Worm (Caenorhabditis elegans): Measurements from ENCODE around the gene F11D5.1.

The F11D5.1 gene

DNA sequence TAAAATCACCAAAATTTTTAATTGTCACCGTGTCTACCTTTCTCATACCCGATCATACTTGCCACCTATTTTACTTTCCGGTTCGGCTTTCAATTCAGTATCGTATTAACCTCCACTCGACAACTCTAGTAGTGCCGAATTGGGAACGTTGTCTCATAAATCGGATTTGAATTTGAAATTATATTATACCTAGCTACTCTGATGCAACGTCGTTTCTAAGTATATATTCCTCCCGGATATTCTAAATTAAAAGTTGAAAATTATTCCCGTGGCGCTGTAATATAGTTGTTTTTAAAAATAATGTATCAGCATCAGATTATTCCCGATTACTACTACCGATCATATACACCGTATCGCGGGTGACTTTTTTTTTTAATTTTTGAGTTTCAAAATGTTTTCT, 35.7 kb downstream of the F11D5.1 start, which contains the start of gene ZK563.2:
TSS of gene ZK563.2 (plus strand) at position 301 of the 400 bp plus-strand sequence.
- no peak for TF ChIP-seq elt-2 (tag; optimal IDR thresholded peaks at IDR 0.05)
- TF ChIP-seq snpc-4 (tag; optimal IDR thresholded peaks at IDR 0.05): no peak
- no peak for TF ChIP-seq nhr-77 (tag; optimal IDR thresholded peaks at IDR 0.05)
- no peak for TF ChIP-seq nhr-43 (tag; optimal IDR thresholded peaks at IDR 0.05; ENCODE audit: poor library complexity, severe bottlenecking)
- no peak for TF ChIP-seq nhr-12 (tag; optimal IDR thresholded peaks at IDR 0.05)

DNA sequence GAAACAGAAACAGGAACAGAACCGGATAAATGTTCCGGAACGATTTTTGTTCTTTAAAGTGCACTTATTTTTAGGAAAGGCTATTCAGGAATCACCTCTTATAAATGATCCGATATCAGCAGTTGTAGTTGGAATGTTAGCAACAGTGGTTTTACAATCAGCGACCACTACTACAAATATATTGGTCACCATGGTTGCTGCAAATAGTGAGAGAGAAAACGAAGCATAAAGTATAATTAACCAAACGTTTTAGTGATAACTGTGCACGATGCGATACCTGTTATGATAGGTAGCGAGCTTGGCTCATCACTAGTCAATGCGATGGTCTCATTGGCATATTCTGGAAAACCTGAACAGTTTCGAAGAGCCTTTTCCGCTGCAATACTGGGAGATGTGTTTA, 36.5 kb downstream of the F11D5.1 start:
- no peak for TF ChIP-seq mdl-1 (tag; optimal IDR thresholded peaks at IDR 0.05)
- TF ChIP-seq pha-4 (tag; optimal IDR thresholded peaks at IDR 0.05): no peak
- no peak for TF ChIP-seq jun-1 (tag; optimal IDR thresholded peaks at IDR 0.05)
- no peak for TF ChIP-seq egl-5 (tag; optimal IDR thresholded peaks at IDR 0.05)

DNA sequence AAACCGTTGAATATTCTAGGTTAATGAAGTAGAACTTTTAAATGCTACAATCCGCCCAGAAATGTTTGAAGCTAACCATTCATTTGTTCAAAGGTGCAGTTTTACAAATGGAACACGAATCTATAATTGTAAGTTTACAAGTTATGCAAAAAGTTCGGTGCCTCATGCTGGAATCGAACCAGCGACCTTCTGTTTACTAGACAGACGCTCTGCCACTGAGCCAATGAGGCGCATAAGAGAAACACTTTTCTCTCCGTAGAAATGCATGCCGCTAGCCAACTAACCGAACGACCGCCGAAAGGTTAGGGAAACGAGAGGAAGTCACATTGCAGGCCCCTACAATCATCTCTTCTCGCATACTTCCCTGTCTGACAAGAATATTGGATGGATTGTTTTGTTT, 38.3 kb downstream of the F11D5.1 start:
- TF ChIP-seq jun-1 (tag; optimal IDR thresholded peaks at IDR 0.05) (peak; percentile 44), lin-39 (tag; optimal IDR thresholded peaks at IDR 0.05) (peak; percentile 22), pha-4 (tag; optimal IDR thresholded peaks at IDR 0.05) (peak; percentile 67), fkh-2 (tag; optimal IDR thresholded peaks at IDR 0.05) (no peak), hmg-11 (tag; optimal IDR thresholded peaks at IDR 0.05) (peak; percentile 74), aly-2 (tag; optimal IDR thresholded peaks at IDR 0.05) (no peak), egl-27 (tag; optimal IDR thresholded peaks at IDR 0.05) (peak; percentile 38), ceh-9 (tag; optimal IDR thresholded peaks at IDR 0.05) (no peak), mml-1 (tag; optimal IDR thresholded peaks at IDR 0.05) (no peak), skn-1 (tag; optimal IDR thresholded peaks at IDR 0.05) (no peak), nhr-67 (tag; optimal IDR thresholded peaks at IDR 0.05) (no peak), tbx-2 (tag; optimal IDR thresholded peaks at IDR 0.05) (peak; percentile 65), pqm-1 (tag; optimal IDR thresholded peaks at IDR 0.05) (peak; percentile 38), nfya-1 (tag; optimal IDR thresholded peaks at IDR 0.05; ENCODE audit: insufficient read depth) (peak; percentile 57), snpc-4 (tag; optimal IDR thresholded peaks at IDR 0.05) (no peak), ceh-82 (tag; optimal IDR thresholded peaks at IDR 0.05) (no peak), ztf-4 (tag; optimal IDR thresholded peaks at IDR 0.05) (peak; percentile 17), nhr-23 (tag; optimal IDR thresholded peaks at IDR 0.05) (peak; percentile 54), fkh-10 (GFP tag; optimal IDR thresholded peaks at IDR 0.05) (peak; percentile 4), lsy-12 (tag; optimal IDR thresholded peaks at IDR 0.05) (peak; percentile 54), lin-15B (tag; optimal IDR thresholded peaks at IDR 0.05) (no peak), nhr-43 (tag; optimal IDR thresholded peaks at IDR 0.05; ENCODE audit: poor library complexity, severe bottlenecking) (peak; percentile 61), elt-2 (tag; optimal IDR thresholded peaks at IDR 0.05) (peak; percentile 43), egl-5 (tag; optimal IDR thresholded peaks at IDR 0.05) (peak; percentile 31)

DNA sequence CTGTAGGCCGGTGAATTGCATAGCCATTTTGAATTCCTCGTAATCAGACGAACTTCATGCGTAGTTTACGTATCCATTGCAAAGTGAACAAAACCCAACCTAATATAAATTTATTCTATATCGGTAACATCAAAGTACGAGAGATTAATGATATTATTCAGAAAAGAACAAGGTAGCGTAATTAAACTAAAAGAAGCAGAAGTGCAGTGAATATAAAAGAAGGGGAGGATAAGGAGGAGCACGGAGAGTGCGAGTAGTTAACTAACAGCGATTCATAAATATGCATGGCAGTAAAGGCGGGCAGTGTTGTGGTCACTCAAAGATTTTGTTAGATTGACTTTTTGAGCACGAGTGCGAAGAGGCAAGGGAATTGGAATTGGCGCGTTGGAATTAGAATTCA, 41.7 kb downstream of the F11D5.1 start, which contains the start of gene clc-3:
TSS of gene clc-3 (minus strand) at position 101 of the 400 bp plus-strand sequence.
- TF ChIP-seq snpc-4 (tag; optimal IDR thresholded peaks at IDR 0.05) (no peak), egl-5 (tag; optimal IDR thresholded peaks at IDR 0.05) (no peak), tbx-2 (tag; optimal IDR thresholded peaks at IDR 0.05) (no peak), ceh-82 (tag; optimal IDR thresholded peaks at IDR 0.05) (no peak), ceh-28 (tag; optimal IDR thresholded peaks at IDR 0.05) (no peak), ceh-16 (tag; optimal IDR thresholded peaks at IDR 0.05) (no peak), elt-1 (tag; optimal IDR thresholded peaks at IDR 0.05) (no peak), hmg-11 (tag; optimal IDR thresholded peaks at IDR 0.05) (no peak), eor-1 (tag; optimal IDR thresholded peaks at IDR 0.05) (no peak)

DNA sequence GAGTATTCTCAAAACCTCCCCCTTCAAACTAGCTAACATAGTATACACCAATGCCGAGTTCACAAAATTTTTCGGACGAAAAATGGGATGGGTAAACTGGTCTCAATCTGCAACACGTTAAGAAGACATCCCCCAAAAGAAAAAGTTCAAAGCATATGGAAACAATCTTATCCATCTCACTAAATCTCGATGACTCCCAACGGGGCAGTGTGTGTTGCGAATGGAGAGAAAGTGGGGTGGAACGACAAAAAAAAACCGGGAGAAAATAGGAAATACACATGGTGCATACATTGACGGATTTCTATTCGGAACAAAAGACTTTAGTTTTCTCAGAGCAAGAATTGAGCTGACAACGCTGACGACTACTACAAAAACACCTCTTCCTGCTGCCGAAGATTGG, 42.4 kb downstream of the F11D5.1 start:
- no peak for TF ChIP-seq nhr-237 (tag; optimal IDR thresholded peaks at IDR 0.05)
- TF ChIP-seq nhr-67 (tag; optimal IDR thresholded peaks at IDR 0.05): no peak
- no peak for TF ChIP-seq unc-62 (GFP tag; optimal IDR thresholded peaks at IDR 0.05)
- TF ChIP-seq egl-5 (tag; optimal IDR thresholded peaks at IDR 0.05): no peak
- no peak for TF ChIP-seq nhr-11 (tag; optimal IDR thresholded peaks at IDR 0.05)
- TF ChIP-seq aly-2 (tag; optimal IDR thresholded peaks at IDR 0.05): no peak
- TF ChIP-seq unc-39 (tag; optimal IDR thresholded peaks at IDR 0.05): no peak
- no peak for TF ChIP-seq ceh-16 (tag; optimal IDR thresholded peaks at IDR 0.05)
- TF ChIP-seq nhr-28 (tag; optimal IDR thresholded peaks at IDR 0.05): no peak
- no peak for TF ChIP-seq ceh-28 (tag; optimal IDR thresholded peaks at IDR 0.05)
- TF ChIP-seq mdl-1 (tag; optimal IDR thresholded peaks at IDR 0.05): no peak
- TF ChIP-seq ceh-82 (tag; optimal IDR thresholded peaks at IDR 0.05): no peak
- TF ChIP-seq snpc-4 (tag; optimal IDR thresholded peaks at IDR 0.05): no peak
- no peak for TF ChIP-seq elt-3 (tag; optimal IDR thresholded peaks at IDR 0.05)
- no peak for TF ChIP-seq sea-2 (GFP tag; optimal IDR thresholded peaks at IDR 0.05)
- no peak for TF ChIP-seq R02D3.7 (tag; optimal IDR thresholded peaks at IDR 0.05)
- TF ChIP-seq ceh-9 (tag; optimal IDR thresholded peaks at IDR 0.05): no peak
- no peak for TF ChIP-seq elt-2 (tag; optimal IDR thresholded peaks at IDR 0.05)
- TF ChIP-seq pha-4 (tag; optimal IDR thresholded peaks at IDR 0.05): no peak
- TF ChIP-seq egl-27 (tag; optimal IDR thresholded peaks at IDR 0.05): no peak

Measured in whole organism, L3 larva.